Fruit fly (Drosophila melanogaster) whole organism, embryonic: ENCODE results near the gene CG17202.

ENCODE experiments used
- BEAF-32 ChIP-seq: fragments of 200-800 bp; sonication (Bioruptor generic); optimal IDR thresholded peaks from 3 replicates; lab custom pipeline; 2017; ENCODE audit warnings: missing biosample characterization, missing genetic modification characterization, mild to moderate bottlenecking, moderate library complexity, missing genetic modification reagents
- CG12219 ChIP-seq: fragments of 200-800 bp; sonication (Bioruptor generic); optimal IDR thresholded peaks from 3 replicates; lab custom pipeline; 2018; ENCODE audit warnings: missing biosample characterization, mild to moderate bottlenecking, missing genetic modification characterization
- CG12942 ChIP-seq: fragments of 200-800 bp; sonication (Bioruptor generic); optimal IDR thresholded peaks from 3 replicates; lab custom pipeline; 2016; ENCODE audit warnings: missing biosample characterization, missing genetic modification characterization
- CG13287 ChIP-seq: fragments of 200-800 bp; sonication (Bioruptor generic); IDR thresholded peaks from 2 replicates; pipeline ENCODE4 v1.3.6; 2022; ENCODE audit warnings: missing biosample characterization, missing genetic modification characterization; ENCODE audit not compliant: partially characterized antibody
- CG13296 ChIP-seq: fragments of 200-800 bp; sonication (Bioruptor generic); optimal IDR thresholded peaks from 3 replicates; lab custom pipeline; 2018; ENCODE audit warnings: missing biosample characterization, mild to moderate bottlenecking, missing genetic modification characterization
- CG13424 ChIP-seq: fragments of 200-800 bp; sonication (Bioruptor generic); optimal IDR thresholded peaks from 2 replicates; lab custom pipeline; 2019; ENCODE audit warnings: missing biosample characterization, mild to moderate bottlenecking, missing genetic modification characterization, moderate library complexity
- CG14667 ChIP-seq: fragments of 200-800 bp; sonication (Bioruptor generic); IDR thresholded peaks from 2 replicates; pipeline ENCODE4 v1.3.6; 2022; ENCODE audit warnings: missing biosample characterization, missing genetic modification characterization
- CG15011 ChIP-seq: fragments of 200-800 bp; sonication (Bioruptor generic); optimal IDR thresholded peaks from 3 replicates; lab custom pipeline; 2018; ENCODE audit warnings: missing biosample characterization, mild to moderate bottlenecking, missing genetic modification characterization
- CG16815 ChIP-seq: fragments of 200-800 bp; sonication (Bioruptor generic); optimal IDR thresholded peaks from 3 replicates; lab custom pipeline; 2017; ENCODE audit warnings: missing biosample characterization, mild to moderate bottlenecking, missing genetic modification characterization
- CG18599 ChIP-seq: fragments of 200-800 bp; sonication (Bioruptor generic); optimal IDR thresholded peaks from 3 replicates; lab custom pipeline; 2017; ENCODE audit warnings: missing biosample characterization, missing genetic modification characterization, mild to moderate bottlenecking, moderate library complexity, missing genetic modification reagents
- CG2129 ChIP-seq: fragments of 200-800 bp; sonication (Bioruptor generic); IDR thresholded peaks from 2 replicates; pipeline ENCODE4 v1.3.6; 2022; ENCODE audit warnings: missing biosample characterization, missing genetic modification characterization; ENCODE audit not compliant: partially characterized antibody
- CG2678 ChIP-seq: fragments of 200-800 bp; sonication (Bioruptor generic); optimal IDR thresholded peaks from 3 replicates; lab custom pipeline; 2019; ENCODE audit warnings: missing biosample characterization, mild to moderate bottlenecking, missing genetic modification characterization, moderate library complexity
- CG31441 ChIP-seq: fragments of 200-800 bp; sonication (Bioruptor generic); IDR thresholded peaks from 2 replicates; pipeline ENCODE4 v1.3.6; 2022; ENCODE audit warnings: missing biosample characterization, missing genetic modification characterization
- CG5245 ChIP-seq: fragments of 200-800 bp; sonication (Bioruptor generic); optimal IDR thresholded peaks from 3 replicates; lab custom pipeline; 2016; ENCODE audit warnings: missing biosample characterization, missing genetic modification characterization
- CG6654 ChIP-seq: fragments of 200-800 bp; sonication (Bioruptor generic); optimal IDR thresholded peaks from 2 replicates; lab custom pipeline; 2017; ENCODE audit warnings: missing biosample characterization, mild to moderate bottlenecking, missing genetic modification characterization
- CG7928 ChIP-seq: fragments of 200-800 bp; sonication (Bioruptor generic); optimal IDR thresholded peaks from 2 replicates; lab custom pipeline; 2017; ENCODE audit warnings: missing biosample characterization, mild to moderate bottlenecking, missing genetic modification characterization
- CG8359 ChIP-seq: fragments of 200-800 bp; sonication (Bioruptor generic); optimal IDR thresholded peaks from 2 replicates; lab custom pipeline; 2017; ENCODE audit warnings: missing biosample characterization, mild to moderate bottlenecking, missing genetic modification characterization, borderline replicate concordance
- CG8478 ChIP-seq: fragments of >200 bp; optimal IDR thresholded peaks from 2 replicates; lab custom pipeline; 2018
- CG9932 ChIP-seq: fragments of 200-800 bp; sonication (Bioruptor generic); IDR thresholded peaks from 2 replicates; pipeline ENCODE4 v1.3.6; 2022; ENCODE audit warnings: missing biosample characterization, missing genetic modification characterization
- CHES-1-like ChIP-seq: fragments of 200-800 bp; sonication (Bioruptor generic); optimal IDR thresholded peaks from 2 replicates; lab custom pipeline; 2016; ENCODE audit warnings: missing biosample characterization, missing genetic modification characterization
- D19A ChIP-seq: fragments of 200-800 bp; optimal IDR thresholded peaks from 3 replicates; lab custom pipeline; 2019; ENCODE audit warnings: missing biosample characterization, mild to moderate bottlenecking, missing genetic modification characterization, moderate library complexity
- D19B ChIP-seq: fragments of 200-800 bp; sonication (Bioruptor generic); optimal IDR thresholded peaks from 2 replicates; lab custom pipeline; 2017; ENCODE audit warnings: missing biosample characterization, mild to moderate bottlenecking, missing genetic modification characterization
- Deaf1 ChIP-seq: fragments of 200-800 bp; optimal IDR thresholded peaks from 3 replicates; lab custom pipeline; 2019; ENCODE audit warnings: missing biosample characterization, mild to moderate bottlenecking, missing genetic modification characterization, moderate library complexity
- Fer3 ChIP-seq: fragments of 200-800 bp; sonication (Bioruptor generic); optimal IDR thresholded peaks from 2 replicates; lab custom pipeline; 2018; ENCODE audit warnings: missing biosample characterization, mild to moderate bottlenecking, missing genetic modification characterization, moderate library complexity
- H15 ChIP-seq: fragments of 200-800 bp; sonication (Bioruptor generic); IDR thresholded peaks from 3 replicates; pipeline ENCODE4 v1.3.6; 2022; ENCODE audit warnings: missing biosample characterization, missing genetic modification characterization
- HLHmδ ChIP-seq: fragments of 200-800 bp; sonication (Bioruptor generic); optimal IDR thresholded peaks from 2 replicates; lab custom pipeline; 2018; ENCODE audit warnings: missing biosample characterization, mild to moderate bottlenecking, missing genetic modification characterization, moderate library complexity
- Hmr ChIP-seq: fragments of 200-800 bp; sonication (Bioruptor generic); optimal IDR thresholded peaks from 3 replicates; lab custom pipeline; 2017; ENCODE audit warnings: mild to moderate bottlenecking, missing biosample characterization, missing genetic modification reagents, missing genetic modification characterization
- Hr78 ChIP-seq, 2 experiments: fragments of 200-800 bp in 1 of 2; fragments of >200 bp in 1 of 2; sonication (Bioruptor generic) in 1 of 2; optimal IDR thresholded peaks; 2 replicates each; lab custom pipeline; 2017 to 2019; ENCODE audit warnings: missing biosample characterization in 2 of 2, missing genetic modification characterization in 2 of 2, mild to moderate bottlenecking in 1 of 2, moderate library complexity in 1 of 2
- Max ChIP-seq: fragments of 200-800 bp; sonication (Bioruptor generic); optimal IDR thresholded peaks from 2 replicates; lab custom pipeline; 2016; ENCODE audit warnings: missing biosample characterization, mild to moderate bottlenecking, missing genetic modification characterization
- Sry-δ ChIP-seq: fragments of 200-800 bp; sonication (Bioruptor generic); optimal IDR thresholded peaks from 2 replicates; lab custom pipeline; 2016; ENCODE audit warnings: missing biosample characterization, missing genetic modification characterization
- Taf1 ChIP-seq: fragments of 200-800 bp; sonication (Bioruptor generic); IDR thresholded peaks from 2 replicates; pipeline ENCODE4 v1.3.6; 2022; ENCODE audit warnings: missing biosample characterization, missing genetic modification characterization
- amos ChIP-seq: fragments of 200-800 bp; sonication (Bioruptor generic); IDR thresholded peaks from 2 replicates; pipeline ENCODE4 v1.3.6; 2022; ENCODE audit warnings: missing biosample characterization, missing genetic modification characterization; ENCODE audit not compliant: partially characterized antibody
- ase ChIP-seq: fragments of 200-800 bp; sonication (Bioruptor generic); IDR thresholded peaks from 3 replicates; pipeline ENCODE4 v1.3.6; 2022; ENCODE audit warnings: missing biosample characterization, missing genetic modification characterization
- chif ChIP-seq, 2 experiments: fragments of 200-800 bp; sonication (Bioruptor generic); optimal IDR thresholded peaks; 3 replicates each; lab custom pipeline; 2016; ENCODE audit warnings: missing biosample characterization in 2 of 2, missing genetic modification characterization in 2 of 2
- crol ChIP-seq: fragments of 200-800 bp; sonication (Bioruptor generic); IDR thresholded peaks from 2 replicates; pipeline ENCODE4 v1.3.6; 2022; ENCODE audit warnings: missing biosample characterization, missing genetic modification characterization
- fd64A ChIP-seq: fragments of 200-800 bp; sonication (Bioruptor generic); optimal IDR thresholded peaks from 3 replicates; lab custom pipeline; 2018; ENCODE audit warnings: missing biosample characterization, mild to moderate bottlenecking, missing genetic modification characterization
- gcm ChIP-seq: fragments of 200-800 bp; sonication (Bioruptor generic); optimal IDR thresholded peaks from 2 replicates; lab custom pipeline; 2019; ENCODE audit warnings: missing biosample characterization, mild to moderate bottlenecking, missing genetic modification characterization, moderate library complexity
- gro ChIP-seq: fragments of 200-800 bp; sonication (Bioruptor generic); optimal IDR thresholded peaks from 2 replicates; lab custom pipeline; 2016; ENCODE audit warnings: missing biosample characterization, missing genetic modification characterization
- h ChIP-seq: fragments of >200 bp; optimal IDR thresholded peaks from 2 replicates; lab custom pipeline; 2017
- ind ChIP-seq: fragments of 200-800 bp; sonication (Bioruptor generic); optimal IDR thresholded peaks from 3 replicates; lab custom pipeline; 2016; ENCODE audit warnings: missing biosample characterization, missing genetic modification characterization
- mld ChIP-seq: fragments of 200-800 bp; sonication (Bioruptor generic); IDR thresholded peaks from 3 replicates; pipeline ENCODE4 v1.3.6; 2022; ENCODE audit warnings: missing biosample characterization, missing genetic modification characterization; ENCODE audit not compliant: partially characterized antibody
- p53 ChIP-seq: fragments of 200-800 bp; sonication (Bioruptor generic); optimal IDR thresholded peaks from 2 replicates; lab custom pipeline; 2016; ENCODE audit warnings: missing biosample characterization, missing genetic modification characterization
- sc ChIP-seq, 3 experiments: fragments of >200 bp in 2 of 3; fragments of 200-800 bp in 1 of 3; sonication (Bioruptor generic) in 1 of 3; optimal IDR thresholded peaks; 2 replicates in 2 of 3; 3 replicates in 1 of 3; lab custom pipeline; 2017; ENCODE audit warnings: mild to moderate bottlenecking in 1 of 3, missing biosample characterization in 1 of 3, missing genetic modification characterization in 1 of 3, missing genetic modification reagents in 1 of 3
- slbo ChIP-seq: fragments of 200-800 bp; sonication (Bioruptor generic); IDR thresholded peaks from 2 replicates; pipeline ENCODE4 v1.3.6; 2022; ENCODE audit warnings: missing biosample characterization, missing genetic modification characterization
- slou ChIP-seq: fragments of 200-800 bp; sonication (Bioruptor generic); optimal IDR thresholded peaks from 3 replicates; lab custom pipeline; 2016; ENCODE audit warnings: missing biosample characterization, missing genetic modification characterization
- ssp ChIP-seq: fragments of 200-800 bp; sonication (Bioruptor generic); IDR thresholded peaks from 2 replicates; pipeline ENCODE4 v1.3.6; 2022; ENCODE audit warnings: missing biosample characterization, missing genetic modification characterization
- tll ChIP-seq, 2 experiments: fragments of 200-800 bp in 1 of 2; fragments of >200 bp in 1 of 2; sonication (Bioruptor generic) in 1 of 2; optimal IDR thresholded peaks; 2 replicates each; lab custom pipeline; 2017 to 2019; ENCODE audit warnings: missing biosample characterization in 2 of 2, missing genetic modification characterization in 2 of 2, mild to moderate bottlenecking in 1 of 2, moderate library complexity in 1 of 2

The CG17202 gene

DNA sequence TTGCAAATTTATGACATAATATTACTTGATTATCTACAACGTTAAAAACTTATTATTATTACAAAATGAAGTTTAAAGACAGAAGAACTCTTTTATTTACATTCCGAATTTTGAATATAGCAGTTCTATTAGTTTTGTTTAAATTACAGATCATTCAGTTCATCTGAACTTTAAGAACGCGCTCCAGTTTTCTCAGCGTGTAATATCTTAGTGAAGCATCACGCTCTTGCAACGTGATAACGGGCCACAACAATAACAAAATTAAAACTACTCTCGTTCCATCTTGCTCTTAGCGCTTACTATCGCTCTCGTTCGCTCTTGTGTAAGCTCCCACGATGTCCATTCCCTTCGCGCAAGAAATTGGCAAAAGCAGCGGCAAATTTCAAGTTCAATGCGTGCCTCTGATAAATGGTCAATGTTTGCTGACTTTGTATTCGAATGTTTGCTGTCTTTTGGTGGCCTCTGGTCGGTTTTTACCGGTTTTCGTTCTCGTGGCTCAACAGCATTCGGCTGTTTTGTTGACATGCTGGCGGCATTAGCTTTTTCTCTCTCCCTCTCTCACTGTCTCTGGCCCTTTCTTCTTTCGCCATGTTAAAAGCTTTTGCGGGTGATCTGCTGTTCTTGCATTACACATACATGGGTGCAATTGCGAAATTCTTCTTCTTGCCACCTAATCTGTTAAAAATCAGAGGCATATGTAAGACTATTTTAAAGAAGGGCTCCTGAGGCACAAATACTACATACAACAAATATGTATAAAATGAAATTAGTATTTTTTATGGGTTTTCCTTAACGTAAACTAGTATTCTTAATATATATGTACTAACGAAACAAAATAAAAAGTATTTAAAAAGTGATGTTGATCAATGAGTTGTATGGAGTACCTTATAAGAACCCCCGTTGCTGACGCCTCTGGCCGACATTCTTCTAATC is 20.3 kb downstream of the CG17202 start (continued):
- TF ChIP-seq ssp, result no peak
- no peak for TF ChIP-seq H15 (GFP tag; lab: Robert Waterston, UW)
- no peak for TF ChIP-seq CHES-1-like (GFP tag; lab: Kevin White, UChicago)
- TF ChIP-seq HLHmδ (GFP tag; lab: Kevin White, UChicago), result no peak
- peak; percentile 51; the same call in 1 of the 2 replicates for TF ChIP-seq slbo (GFP tag; lab: Robert Waterston, UW)
- TF ChIP-seq CG9932 (GFP tag; lab: Robert Waterston, UW), result peak; percentile 59
- TF ChIP-seq CG13424 (tag; lab: Kevin White, UChicago), result peak; percentile 53
- no peak for TF ChIP-seq crol
- TF ChIP-seq CG14667 (GFP tag; lab: Robert Waterston, UW), result no peak
- TF ChIP-seq CG2129 (GFP tag; lab: Robert Waterston, UW), result no peak
- no peak for TF ChIP-seq chif (GFP tag; optimal IDR thresholded peaks at IDR 0.05; lab: Kevin White, UChicago)
- TF ChIP-seq CG15011 (GFP tag; lab: Kevin White, UChicago), result no peak
- no peak for TF ChIP-seq CG8478 (lab: Kevin White, UChicago)
- no peak for TF ChIP-seq tll (GFP tag; optimal IDR thresholded peaks at IDR 0.05; lab: Kevin White, UChicago)
- no peak for TF ChIP-seq CG12219
- no peak for TF ChIP-seq CG13287 (GFP tag; lab: Robert Waterston, UW)
- peak in 1 of 2 experiments; percentile 21 for TF ChIP-seq Hr78 (GFP tag; optimal IDR thresholded peaks at IDR 0.05; lab: Kevin White, UChicago)
- peak; percentile 39; the same call in 1 of the 2 replicates for TF ChIP-seq Taf1
- no peak for TF ChIP-seq gro
- no peak for TF ChIP-seq gcm (GFP tag; lab: Kevin White, UChicago)
- TF ChIP-seq slou (GFP tag; lab: Kevin White, UChicago), result no peak
- no peak for TF ChIP-seq CG6654 (GFP tag; lab: Kevin White, UChicago)
- peak; percentile 66 for TF ChIP-seq Deaf1
- TF ChIP-seq h (lab: Kevin White, UChicago), result no peak
- peak; percentile 49 for TF ChIP-seq Hmr (GFP tag; lab: Kevin White, UChicago)
- no peak for TF ChIP-seq sc (optimal IDR thresholded peaks at IDR 0.05; lab: Kevin White, UChicago)
- no peak for TF ChIP-seq sc (GFP tag; optimal IDR thresholded peaks at IDR 0.05; lab: Kevin White, UChicago)
- TF ChIP-seq CG12942 (GFP tag; lab: Kevin White, UChicago), result no peak
- peak; percentile 68 for TF ChIP-seq CG2678 (tag; lab: Kevin White, UChicago)
- TF ChIP-seq BEAF-32, result no peak
- TF ChIP-seq CG31441, result peak; percentile 24; the same call in 1 of the 2 replicates
- no peak for TF ChIP-seq D19A (tag; lab: Kevin White, UChicago)
- no peak for TF ChIP-seq CG8359 (GFP tag; lab: Kevin White, UChicago)
- peak; percentile 39 for TF ChIP-seq ind
- peak; percentile 23 for TF ChIP-seq Max (GFP tag; lab: Kevin White, UChicago)
- no peak for TF ChIP-seq ase (GFP tag; lab: Robert Waterston, UW)
- TF ChIP-seq CG13296 (GFP tag; lab: Kevin White, UChicago), result peak; percentile 9
- no peak for TF ChIP-seq amos (GFP tag; lab: Robert Waterston, UW)
- TF ChIP-seq Fer3 (tag; lab: Kevin White, UChicago), result peak; percentile 35
- TF ChIP-seq CG7928 (GFP tag; lab: Kevin White, UChicago), result no peak
- no peak for TF ChIP-seq Sry-δ (GFP tag; lab: Kevin White, UChicago)
- no peak for TF ChIP-seq p53 (GFP tag; lab: Kevin White, UChicago)
- peak; percentile 15 for TF ChIP-seq CG16815 (GFP tag; lab: Kevin White, UChicago)
- no peak for TF ChIP-seq fd64A (GFP tag; lab: Kevin White, UChicago)
- TF ChIP-seq mld (GFP tag; lab: Robert Waterston, UW), result no peak
- no peak for TF ChIP-seq CG5245 (GFP tag; lab: Kevin White, UChicago)
- peak; percentile 23 for TF ChIP-seq D19B (GFP tag; lab: Kevin White, UChicago)
- TF ChIP-seq CG18599 (GFP tag; lab: Kevin White, UChicago), result peak; percentile 67
